Fruit fly (Drosophila melanogaster) whole organism, larva: ENCODE results near the gene CG34180.
A peak's percentile ranks its signal among the peaks of the same experiment; 100 is the strongest.

ENCODE experiments used
- noc ChIP-seq: fragments of 200-800 bp; sonication (Bioruptor generic); optimal IDR thresholded peaks from 3 replicates; lab custom pipeline; 2019; ENCODE audit warnings: missing biosample characterization, mild to moderate bottlenecking, missing genetic modification characterization, moderate library complexity

Gene CG34180

dm6 chr2L:6046865-6047264 lies 13.4 kb upstream of the CG34180 start:
- no peak for TF ChIP-seq noc (tag; lab: Kevin White, UChicago)

- no peak for TF ChIP-seq noc (tag; lab: Kevin White, UChicago)
These were observed 12.7 kb upstream of the CG34180 start, which contains the start of gene IPIP for dm6 chr2L:6047528-6048160. TSS of gene IPIP (plus strand) at chr2L:6048002.

dm6 chr2L:6048542-6048941 lies 11.8 kb upstream of the CG34180 start, which contains the start of the genes CG34179 and slmo:
TSS of gene CG34179 (minus strand) at chr2L:6048706.
TSS of gene slmo (minus strand) at chr2L:6048706.
- TF ChIP-seq noc (tag; lab: Kevin White, UChicago): no peak

- TF ChIP-seq noc (tag; lab: Kevin White, UChicago): no peak
These were observed 9.7 kb upstream of the CG34180 start, which contains the start of gene CG9135 for dm6 chr2L:6050575-6050974. TSS of gene CG9135 (plus strand) at chr2L:6050800.

DNA sequence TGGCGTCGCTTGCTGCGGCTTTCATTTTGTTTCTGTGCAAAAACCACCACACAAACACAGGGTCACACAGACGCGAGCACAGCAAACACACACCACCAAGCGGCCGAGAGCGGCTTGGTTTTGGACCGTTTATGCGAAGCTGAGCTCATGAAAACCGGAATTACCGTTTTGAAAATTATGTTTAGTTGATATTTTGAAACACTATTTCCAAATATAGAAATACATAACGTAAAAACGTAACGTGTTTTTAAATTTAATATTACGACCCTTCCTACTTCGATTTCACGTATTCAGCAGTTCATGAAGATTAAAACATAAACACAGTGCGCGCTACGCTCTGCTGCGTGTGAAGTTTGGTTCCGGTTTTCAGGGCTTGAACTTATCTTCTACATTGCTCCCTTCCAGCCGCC lies 9.1 kb upstream of the CG34180 start:
- peak; percentile 95 for TF ChIP-seq noc (tag; lab: Kevin White, UChicago)

- no peak for TF ChIP-seq noc (tag; lab: Kevin White, UChicago)
These were observed 6.3 kb upstream of the CG34180 start, which contains the start of gene CG13995 for dm6 chr2L:6053874-6054469. TSS of gene CG13995 (plus strand) at chr2L:6054302.

DNA sequence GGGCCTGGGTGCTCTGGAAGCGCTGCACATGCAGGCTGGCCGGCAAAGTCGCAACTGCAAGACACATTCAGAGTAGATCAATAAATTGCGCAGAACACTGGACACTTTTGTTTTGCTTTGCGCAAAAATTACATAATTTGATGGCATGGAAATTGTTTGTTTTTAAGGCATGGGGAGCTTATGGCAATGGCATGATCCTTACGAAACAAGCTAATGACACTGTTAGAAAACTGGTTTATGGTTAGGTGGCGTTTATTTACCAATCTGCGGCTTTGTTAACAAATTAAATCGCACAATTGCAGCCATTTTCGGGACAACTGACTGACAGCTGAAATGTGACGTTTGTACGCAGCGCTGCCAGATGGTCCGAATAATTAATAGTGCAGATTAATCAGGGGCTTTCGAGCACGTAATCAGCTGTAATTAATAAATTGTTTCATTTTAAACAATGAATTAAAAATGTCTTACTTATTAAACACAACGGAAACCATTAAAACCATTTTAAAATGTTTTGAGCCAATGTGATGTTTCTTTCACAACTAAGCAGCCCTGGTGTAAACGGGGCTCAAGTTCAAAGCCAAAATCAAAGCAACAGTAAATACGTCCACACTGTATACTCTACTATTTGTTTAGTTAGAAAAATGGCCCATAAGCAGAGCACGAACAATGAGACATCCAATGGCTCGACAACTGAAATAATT lies 2.2 kb downstream of the CG34180 start, which contains the start of the genes ND-51 and CG13994:
TSS of gene ND-51 (minus strand) at position 376 of the 701 bp plus-strand sequence.
TSS of gene CG13994 (plus strand) at position 608 of the 701 bp plus-strand sequence.
- TF ChIP-seq noc (tag; lab: Kevin White, UChicago): no peak

- peak; percentile 99 for TF ChIP-seq noc (tag; lab: Kevin White, UChicago)
These were observed 5.5 kb downstream of the CG34180 start, which contains the start of the genes Fbw5 and CG9147 for dm6 chr2L:6065823-6066222. TSS of gene Fbw5 (minus strand) at chr2L:6065953. TSS of gene CG9147 (plus strand) at chr2L:6065997.

- TF ChIP-seq noc (tag; lab: Kevin White, UChicago): no peak
These were observed 8.4 kb downstream of the CG34180 start, which contains the start of the genes CG9150 and Pfdn1 for dm6 chr2L:6068544-6069251. TSS of gene CG9150 (minus strand) at chr2L:6068594. TSS of gene Pfdn1 (plus strand) at chr2L:6069079.

DNA sequence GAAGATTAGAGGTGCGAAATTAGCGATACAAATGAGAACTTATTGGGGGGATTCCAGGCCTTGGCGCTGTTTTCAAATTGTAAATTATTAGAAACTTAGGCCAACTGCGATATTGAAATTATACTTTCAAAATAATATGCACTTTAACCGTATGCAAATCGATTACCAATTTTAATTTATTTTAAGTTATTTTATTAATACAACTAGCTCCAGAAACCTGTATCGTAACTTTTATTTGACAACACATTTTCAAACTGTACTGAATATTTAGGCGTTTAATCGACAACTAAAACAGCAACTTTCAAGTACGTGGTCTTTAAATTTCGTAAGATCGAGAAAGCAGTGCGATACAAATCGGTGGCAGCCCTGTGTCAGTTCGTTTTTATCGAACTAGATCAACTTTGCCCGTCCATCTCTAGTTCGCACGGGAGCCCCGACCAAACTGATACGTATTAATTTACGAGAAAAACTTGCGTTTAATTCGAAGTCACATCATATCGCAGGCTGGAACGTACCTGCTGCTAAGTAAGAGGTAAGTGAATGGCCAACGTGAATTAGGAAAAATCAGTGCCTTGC lies 10.4 kb downstream of the CG34180 start, which contains the start of the genes CG9154 and Kr-h2:
TSS of gene CG9154 (minus strand) at position 31 of the 576 bp plus-strand sequence.
TSS of gene Kr-h2 (plus strand) at position 335 of the 576 bp plus-strand sequence.
- TF ChIP-seq noc (tag; lab: Kevin White, UChicago): no peak

dm6 chr2L:6072124-6072523 lies 11.8 kb downstream of the CG34180 start:
- no peak for TF ChIP-seq noc (tag; lab: Kevin White, UChicago)

- no peak for TF ChIP-seq noc (tag; lab: Kevin White, UChicago)
These were observed 13.6 kb downstream of the CG34180 start for dm6 chr2L:6073894-6074293.

DNA sequence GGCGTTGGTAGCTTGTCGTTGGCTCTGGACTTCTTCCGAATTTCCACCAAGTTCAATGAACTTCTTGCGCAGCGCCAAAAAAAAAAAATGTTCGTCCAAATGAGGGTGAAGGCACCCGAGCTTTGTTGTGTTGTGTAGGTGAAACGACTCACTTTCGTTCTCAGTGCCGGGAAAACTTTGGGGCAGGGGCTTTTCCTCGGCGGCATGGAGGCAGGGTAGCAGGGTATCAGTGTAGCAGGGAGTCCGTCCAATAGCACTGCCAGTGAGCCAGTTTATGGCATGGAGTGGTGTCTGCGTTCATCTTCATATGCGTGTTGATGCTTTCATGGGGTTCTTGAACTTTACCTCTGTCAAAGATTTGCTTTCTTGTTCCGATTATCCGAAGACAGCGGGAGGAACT lies 14.0 kb downstream of the CG34180 start:
- TF ChIP-seq noc (tag; lab: Kevin White, UChicago): no peak

- no peak for TF ChIP-seq noc (tag; lab: Kevin White, UChicago)
These were observed 15.0 kb downstream of the CG34180 start for dm6 chr2L:6075345-6075744.

- TF ChIP-seq noc (tag; lab: Kevin White, UChicago): no peak
These were observed 15.8 kb downstream of the CG34180 start for dm6 chr2L:6076143-6076542.
